Worm (Caenorhabditis elegans) whole organism, mixed stage, embryonic: ENCODE results near the gene C56A3.8.

Experiments used
- M03D4.4 ChIP-seq: sonication (generic microtip); optimal IDR thresholded peaks from 2 replicates; lab custom pipeline; 2017; ENCODE audit warnings: mild to moderate bottlenecking, missing genetic modification characterization, missing compliant biosample characterization
- bed-3 ChIP-seq: fragments of 200-800 bp; sonication (Bioruptor generic); optimal IDR thresholded peaks from 3 replicates; lab custom pipeline; 2018; ENCODE audit warnings: mild to moderate bottlenecking, missing genetic modification characterization, moderate library complexity, missing compliant biosample characterization
- ceh-39 ChIP-seq: fragments of 150-350 bp; optimal IDR thresholded peaks from 2 replicates; lab custom pipeline; 2014; ENCODE audit warnings: missing biosample characterization, missing genetic modification characterization
- ceh-43 ChIP-seq: fragments of 200-800 bp; sonication (Bioruptor generic); optimal IDR thresholded peaks from 2 replicates; lab custom pipeline; 2018; ENCODE audit warnings: mild to moderate bottlenecking, missing genetic modification characterization, moderate library complexity, missing compliant biosample characterization
- ceh-83 ChIP-seq: fragments of 200-800 bp; sonication (Bioruptor generic); optimal IDR thresholded peaks from 2 replicates; lab custom pipeline; 2018; ENCODE audit warnings: mild to moderate bottlenecking, missing genetic modification characterization, missing compliant biosample characterization
- ces-1 ChIP-seq: fragments of 150-350 bp; optimal IDR thresholded peaks from 2 replicates; lab custom pipeline; 2014; ENCODE audit warnings: missing biosample characterization, missing genetic modification reagents, missing genetic modification characterization
- cnd-1 ChIP-seq: fragments of 200-800 bp; sonication (Bioruptor generic); optimal IDR thresholded peaks from 2 replicates; lab custom pipeline; 2018; ENCODE audit warnings: mild to moderate bottlenecking, missing genetic modification characterization, missing compliant biosample characterization
- drap-1 ChIP-seq: fragments of 200-800 bp; sonication (Bioruptor generic); optimal IDR thresholded peaks from 3 replicates; lab custom pipeline; 2018; ENCODE audit warnings: mild to moderate bottlenecking, missing genetic modification characterization, missing compliant biosample characterization
- elt-1 ChIP-seq: sonication (generic microtip); optimal IDR thresholded peaks from 2 replicates; lab custom pipeline; 2017; ENCODE audit warnings: missing genetic modification characterization, mild to moderate bottlenecking, missing compliant biosample characterization, antibody characterized with exemption, moderate library complexity, borderline replicate concordance; ENCODE audit not compliant: insufficient read depth
- flh-1 ChIP-seq: fragments of 200-800 bp; sonication (Bioruptor generic); optimal IDR thresholded peaks from 2 replicates; lab custom pipeline; 2018; ENCODE audit warnings: mild to moderate bottlenecking, missing genetic modification characterization, moderate library complexity, missing compliant biosample characterization
- ham-2 ChIP-seq: fragments of 200-800 bp; sonication (Bioruptor generic); optimal IDR thresholded peaks from 2 replicates; lab custom pipeline; 2018; ENCODE audit warnings: mild to moderate bottlenecking, missing genetic modification characterization, missing compliant biosample characterization
- hlh-1 ChIP-seq: fragments of 150-350 bp; optimal IDR thresholded peaks from 2 replicates; lab custom pipeline; 2014; ENCODE audit warnings: missing biosample characterization, missing genetic modification reagents, missing genetic modification characterization
- lin-32 ChIP-seq: fragments of 200-800 bp; sonication (Bioruptor generic); optimal IDR thresholded peaks from 2 replicates; lab custom pipeline; 2018; ENCODE audit warnings: mild to moderate bottlenecking, missing genetic modification characterization, missing compliant biosample characterization
- mab-5 ChIP-seq: fragments of 150-350 bp; optimal IDR thresholded peaks from 2 replicates; lab custom pipeline; 2014; ENCODE audit warnings: missing biosample characterization, missing genetic modification characterization
- mls-2 ChIP-seq: sonication (generic microtip); optimal IDR thresholded peaks from 2 replicates; lab custom pipeline; 2016; ENCODE audit warnings: mild to moderate bottlenecking, missing genetic modification characterization, moderate library complexity, missing compliant biosample characterization
- nhr-2 ChIP-seq: fragments of 150-350 bp; optimal IDR thresholded peaks from 2 replicates; lab custom pipeline; 2014; ENCODE audit warnings: missing biosample characterization, missing genetic modification characterization
- nhr-237 ChIP-seq: fragments of 150-350 bp; optimal IDR thresholded peaks from 2 replicates; lab custom pipeline; 2014; ENCODE audit warnings: missing biosample characterization, missing genetic modification characterization
- nhr-28 ChIP-seq: fragments of 150-350 bp; optimal IDR thresholded peaks from 2 replicates; lab custom pipeline; 2014; ENCODE audit warnings: missing biosample characterization, missing genetic modification characterization
- pha-4 ChIP-seq: fragments of 150-350 bp; optimal IDR thresholded peaks from 2 replicates; lab custom pipeline; 2018; ENCODE audit warnings: missing biosample characterization, missing genetic modification reagents, missing genetic modification characterization
- sem-2 ChIP-seq: fragments of 200-800 bp; sonication (Bioruptor generic); optimal IDR thresholded peaks from 2 replicates; lab custom pipeline; 2018; ENCODE audit warnings: mild to moderate bottlenecking, missing genetic modification characterization, missing compliant biosample characterization
- sptf-1 ChIP-seq: sonication (generic microtip); optimal IDR thresholded peaks from 2 replicates; lab custom pipeline; 2017; ENCODE audit warnings: mild to moderate bottlenecking, missing genetic modification characterization, moderate library complexity, missing compliant biosample characterization
- tbx-8 ChIP-seq: fragments of 200-800 bp; sonication (Bioruptor generic); optimal IDR thresholded peaks from 2 replicates; lab custom pipeline; 2018; ENCODE audit warnings: mild to moderate bottlenecking, missing genetic modification characterization, moderate library complexity, missing compliant biosample characterization
- unc-62 ChIP-seq: fragments of 150-350 bp; optimal IDR thresholded peaks from 2 replicates; lab custom pipeline; 2014; ENCODE audit warnings: missing biosample characterization, missing genetic modification reagents, missing genetic modification characterization
- zip-8 ChIP-seq: fragments of 150-350 bp; optimal IDR thresholded peaks from 2 replicates; lab custom pipeline; 2014; ENCODE audit warnings: missing biosample characterization, missing genetic modification characterization
- ztf-11 ChIP-seq: fragments of 150-350 bp; optimal IDR thresholded peaks from 2 replicates; lab custom pipeline; 2014; ENCODE audit warnings: missing biosample characterization, missing genetic modification characterization

C56A3.8 gene

ce11 chrV:13578637-13579036, 18.6 kb downstream of the C56A3.8 start, which contains the start of gene C50B8.6:
C50B8.6 (plus strand) TSS chrV:13578972.
- TF ChIP-seq ceh-39 (tag; lab: Kevin White, UChicago), result no peak

ce11 chrV:13580696-13581095, 20.6 kb downstream of the C56A3.8 start, which contains the start of gene C50B8.5:
C50B8.5 (plus strand) TSS chrV:13580968.
- TF ChIP-seq pha-4 (tag; lab: Kevin White, UChicago) (no peak), flh-1 (GFP tag; lab: Kevin White, UChicago) (no peak), drap-1 (GFP tag; lab: Kevin White, UChicago) (no peak)

- TF ChIP-seq ztf-11 (tag; lab: Kevin White, UChicago) (no peak), nhr-237 (no peak), sem-2 (GFP tag; lab: Kevin White, UChicago) (no peak), elt-1 (tag; lab: Kevin White, UChicago) (no peak), tbx-8 (GFP tag; lab: Kevin White, UChicago) (no peak), nhr-28 (tag; lab: Kevin White, UChicago) (no peak), mls-2 (tag; lab: Kevin White, UChicago) (no peak), ces-1 (GFP tag; lab: Kevin White, UChicago) (no peak)
Measured at ce11 chrV:13584484-13584883, 24.4 kb downstream of the C56A3.8 start, which contains the start of gene F53F4.1. F53F4.1 (plus strand) TSS chrV:13584784.

- TF ChIP-seq mab-5 (tag; lab: Kevin White, UChicago), result no peak
- TF ChIP-seq M03D4.4 (tag; lab: Kevin White, UChicago), result no peak
- no peak for TF ChIP-seq mls-2 (tag; lab: Kevin White, UChicago)
- no peak for TF ChIP-seq nhr-2
- TF ChIP-seq ham-2 (GFP tag; lab: Kevin White, UChicago), result no peak
- TF ChIP-seq pha-4 (tag; lab: Kevin White, UChicago), result no peak
- TF ChIP-seq cnd-1 (tag; lab: Kevin White, UChicago), result no peak
- no peak for TF ChIP-seq ces-1 (GFP tag; lab: Kevin White, UChicago)
- no peak for TF ChIP-seq ceh-43 (GFP tag; lab: Kevin White, UChicago)
- TF ChIP-seq hlh-1 (tag; lab: Kevin White, UChicago), result no peak
- no peak for TF ChIP-seq bed-3 (GFP tag; lab: Kevin White, UChicago)
- no peak for TF ChIP-seq elt-1 (tag; lab: Kevin White, UChicago)
- no peak for TF ChIP-seq unc-62
Measured at ce11 chrV:13587902-13588301, 27.8 kb downstream of the C56A3.8 start, which contains the start of gene F53F4.17. F53F4.17 (plus strand) TSS chrV:13588202.

- TF ChIP-seq mab-5 (tag; lab: Kevin White, UChicago), result no peak
Measured at ce11 chrV:13589494-13590176, 29.6 kb downstream of the C56A3.8 start, which contains the start of the genes F53F4.2 and F53F4.18. F53F4.2 (minus strand) TSS chrV:13589594. F53F4.18 (plus strand) TSS chrV:13590126.

ce11 chrV:13591504-13592174, 31.6 kb downstream of the C56A3.8 start, which contains the start of gene tbcb-1:
tbcb-1 (plus strand) TSS chrV:13592124.
- TF ChIP-seq elt-1 (tag; lab: Kevin White, UChicago) (no peak), ceh-39 (tag; lab: Kevin White, UChicago) (no peak), zip-8 (no peak), ces-1 (GFP tag; lab: Kevin White, UChicago) (no peak), tbx-8 (GFP tag; lab: Kevin White, UChicago) (no peak), ceh-43 (GFP tag; lab: Kevin White, UChicago) (no peak)
- TF ChIP-seq, all 35 proteins: peak for 0

- TF ChIP-seq ceh-83 (GFP tag; lab: Kevin White, UChicago), result no peak
- TF ChIP-seq lin-32 (GFP tag; lab: Kevin White, UChicago), result no peak
- no peak for TF ChIP-seq ham-2 (GFP tag; lab: Kevin White, UChicago)
- no peak for TF ChIP-seq mls-2 (tag; lab: Kevin White, UChicago)
- TF ChIP-seq sem-2 (GFP tag; lab: Kevin White, UChicago), result no peak
- no peak for TF ChIP-seq drap-1 (GFP tag; lab: Kevin White, UChicago)
- TF ChIP-seq nhr-2, result no peak
- TF ChIP-seq sptf-1 (tag; lab: Kevin White, UChicago), result no peak
- no peak for TF ChIP-seq tbx-8 (GFP tag; lab: Kevin White, UChicago)
Measured at ce11 chrV:13593083-13593482, 33.0 kb downstream of the C56A3.8 start, which contains the start of gene F53F4.4. F53F4.4 (plus strand) TSS chrV:13593383.
